Fruit fly (Drosophila melanogaster) whole organism, adult: ENCODE data around the gene Cpr65Ec.

Source experiments
- CG12768 ChIP-seq: fragments of 200-800 bp; sonication (Bioruptor generic); optimal IDR thresholded peaks from 2 replicates; lab custom pipeline; 2017; ENCODE audit warnings: missing biosample characterization, missing genetic modification characterization, mild to moderate bottlenecking, moderate library complexity, missing genetic modification reagents
- CG1620 ChIP-seq: fragments of 200-800 bp; sonication (Bioruptor generic); optimal IDR thresholded peaks from 2 replicates; lab custom pipeline; 2016; ENCODE audit warnings: missing biosample characterization, missing genetic modification characterization
- CG5204 ChIP-seq: fragments of 200-800 bp; sonication (Bioruptor generic); optimal IDR thresholded peaks from 2 replicates; lab custom pipeline; 2016; ENCODE audit warnings: missing biosample characterization, missing genetic modification characterization
- CG7045 ChIP-seq: fragments of 200-800 bp; sonication (Bioruptor generic); optimal IDR thresholded peaks from 2 replicates; lab custom pipeline; 2017; ENCODE audit warnings: missing biosample characterization, mild to moderate bottlenecking, missing genetic modification characterization
- Clk ChIP-seq: fragments of 200-800 bp; sonication (Bioruptor generic); optimal IDR thresholded peaks from 2 replicates; lab custom pipeline; 2017; ENCODE audit warnings: missing biosample characterization, missing genetic modification characterization
- Crg-1 ChIP-seq: fragments of 200-800 bp; sonication (Bioruptor generic); optimal IDR thresholded peaks from 2 replicates; lab custom pipeline; 2016; ENCODE audit warnings: missing biosample characterization, missing genetic modification characterization
- Hr96 ChIP-seq: fragments of 200-800 bp; sonication (Bioruptor generic); optimal IDR thresholded peaks from 2 replicates; lab custom pipeline; 2016; ENCODE audit warnings: missing biosample characterization, missing genetic modification characterization
- bab1 ChIP-seq: fragments of 200-800 bp; sonication (Bioruptor generic); optimal IDR thresholded peaks from 3 replicates; lab custom pipeline; 2019; ENCODE audit warnings: missing biosample characterization, mild to moderate bottlenecking, missing genetic modification characterization, moderate library complexity
- cic ChIP-seq: fragments of 200-800 bp; sonication (Bioruptor generic); optimal IDR thresholded peaks from 2 replicates; lab custom pipeline; 2017; ENCODE audit warnings: missing biosample characterization, mild to moderate bottlenecking, missing genetic modification characterization, moderate library complexity
- kay ChIP-seq: fragments of 200-800 bp; sonication (Bioruptor generic); peaks from one replicate; lab custom pipeline; 2016; ENCODE audit warnings: missing biosample characterization, missing genetic modification characterization, borderline replicate concordance
- pad ChIP-seq: fragments of 200-800 bp; sonication (Bioruptor generic); optimal IDR thresholded peaks from 3 replicates; lab custom pipeline; 2017; ENCODE audit warnings: missing biosample characterization, missing genetic modification characterization, mild to moderate bottlenecking, moderate library complexity, missing genetic modification reagents
- tj ChIP-seq: fragments of 200-800 bp; sonication (Bioruptor generic); optimal IDR thresholded peaks from 3 replicates; lab custom pipeline; 2017; ENCODE audit warnings: missing biosample characterization, mild to moderate bottlenecking, missing genetic modification characterization, moderate library complexity
- toe ChIP-seq: fragments of 200-800 bp; sonication (Bioruptor generic); optimal IDR thresholded peaks from 2 replicates; lab custom pipeline; 2016; ENCODE audit warnings: missing biosample characterization, missing genetic modification characterization

DNA sequence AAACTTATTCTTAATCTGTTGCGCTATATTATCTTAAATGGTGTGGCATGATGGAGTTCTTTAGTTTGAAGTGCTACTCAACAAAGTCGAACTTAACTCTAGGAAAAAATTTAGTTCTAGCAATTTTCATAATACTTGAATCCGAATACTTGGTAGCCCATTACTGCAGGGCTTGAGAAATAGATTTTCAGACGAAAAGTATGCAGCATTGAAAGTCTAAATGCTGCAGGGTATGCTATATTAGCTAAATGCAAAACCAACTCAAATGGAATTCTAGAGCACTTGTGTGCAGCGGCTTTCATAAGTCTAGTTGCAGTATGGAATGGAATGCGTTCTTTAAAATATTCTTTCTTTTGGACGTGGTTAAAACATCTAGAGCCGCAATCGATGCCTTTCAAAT lies 50.3 kb downstream of the Cpr65Ec start:
- TF ChIP-seq Crg-1 (GFP tag; lab: Kevin White, UChicago), result no peak
- TF ChIP-seq CG5204 (GFP tag; lab: Kevin White, UChicago), result no peak
- no peak for TF ChIP-seq CG12768 (GFP tag; lab: Kevin White, UChicago)
- no peak for TF ChIP-seq Clk (GFP tag; lab: Kevin White, UChicago)
- no peak for TF ChIP-seq toe (GFP tag; lab: Kevin White, UChicago)
- no peak for TF ChIP-seq CG1620 (GFP tag; lab: Kevin White, UChicago)
- TF ChIP-seq bab1 (GFP tag; lab: Kevin White, UChicago), result no peak
- TF ChIP-seq CG7045 (GFP tag; lab: Kevin White, UChicago), result no peak
- TF ChIP-seq Hr96 (GFP tag; lab: Kevin White, UChicago), result no peak
- no peak for TF ChIP-seq kay (GFP tag; lab: Kevin White, UChicago)
- TF ChIP-seq cic (GFP tag; lab: Kevin White, UChicago), result no peak
- no peak for TF ChIP-seq pad (GFP tag; lab: Kevin White, UChicago)
- TF ChIP-seq tj (GFP tag; lab: Kevin White, UChicago), result no peak
